Worm (Caenorhabditis elegans) whole organism, mixed stage, embryonic: ENCODE data around the gene dct-17.

Experiments
- M03D4.4 ChIP-seq: sonication (generic microtip); optimal IDR thresholded peaks from 2 replicates; lab custom pipeline; 2017; ENCODE audit warnings: mild to moderate bottlenecking, missing genetic modification characterization, missing compliant biosample characterization
- bed-3 ChIP-seq: fragments of 200-800 bp; sonication (Bioruptor generic); optimal IDR thresholded peaks from 3 replicates; lab custom pipeline; 2018; ENCODE audit warnings: mild to moderate bottlenecking, missing genetic modification characterization, moderate library complexity, missing compliant biosample characterization
- blmp-1 ChIP-seq: fragments of 150-350 bp; optimal IDR thresholded peaks from 2 replicates; lab custom pipeline; 2014; ENCODE audit warnings: missing biosample characterization, missing genetic modification characterization
- ceh-39 ChIP-seq: fragments of 150-350 bp; optimal IDR thresholded peaks from 2 replicates; lab custom pipeline; 2014; ENCODE audit warnings: missing biosample characterization, missing genetic modification characterization
- ceh-83 ChIP-seq: fragments of 200-800 bp; sonication (Bioruptor generic); optimal IDR thresholded peaks from 2 replicates; lab custom pipeline; 2018; ENCODE audit warnings: mild to moderate bottlenecking, missing genetic modification characterization, missing compliant biosample characterization
- ces-1 ChIP-seq: fragments of 150-350 bp; optimal IDR thresholded peaks from 2 replicates; lab custom pipeline; 2014; ENCODE audit warnings: missing biosample characterization, missing genetic modification reagents, missing genetic modification characterization
- drap-1 ChIP-seq: fragments of 200-800 bp; sonication (Bioruptor generic); optimal IDR thresholded peaks from 3 replicates; lab custom pipeline; 2018; ENCODE audit warnings: mild to moderate bottlenecking, missing genetic modification characterization, missing compliant biosample characterization
- elt-1 ChIP-seq: sonication (generic microtip); optimal IDR thresholded peaks from 2 replicates; lab custom pipeline; 2017; ENCODE audit warnings: missing genetic modification characterization, mild to moderate bottlenecking, missing compliant biosample characterization, antibody characterized with exemption, moderate library complexity, borderline replicate concordance; ENCODE audit not compliant: insufficient read depth
- flh-1 ChIP-seq: fragments of 200-800 bp; sonication (Bioruptor generic); optimal IDR thresholded peaks from 2 replicates; lab custom pipeline; 2018; ENCODE audit warnings: mild to moderate bottlenecking, missing genetic modification characterization, moderate library complexity, missing compliant biosample characterization
- ham-2 ChIP-seq: fragments of 200-800 bp; sonication (Bioruptor generic); optimal IDR thresholded peaks from 2 replicates; lab custom pipeline; 2018; ENCODE audit warnings: mild to moderate bottlenecking, missing genetic modification characterization, missing compliant biosample characterization
- hlh-1 ChIP-seq: fragments of 150-350 bp; optimal IDR thresholded peaks from 2 replicates; lab custom pipeline; 2014; ENCODE audit warnings: missing biosample characterization, missing genetic modification reagents, missing genetic modification characterization
- lin-32 ChIP-seq: fragments of 200-800 bp; sonication (Bioruptor generic); optimal IDR thresholded peaks from 2 replicates; lab custom pipeline; 2018; ENCODE audit warnings: mild to moderate bottlenecking, missing genetic modification characterization, missing compliant biosample characterization
- lsy-2 ChIP-seq: fragments of 150-350 bp; optimal IDR thresholded peaks from 2 replicates; lab custom pipeline; 2014; ENCODE audit warnings: missing biosample characterization, missing genetic modification characterization
- mab-5 ChIP-seq: fragments of 150-350 bp; optimal IDR thresholded peaks from 2 replicates; lab custom pipeline; 2014; ENCODE audit warnings: missing biosample characterization, missing genetic modification characterization
- mep-1 ChIP-seq: fragments of 150-350 bp; optimal IDR thresholded peaks from 2 replicates; lab custom pipeline; 2017; ENCODE audit warnings: missing biosample characterization, missing genetic modification reagents, missing genetic modification characterization, inconsistent platforms
- mls-2 ChIP-seq: sonication (generic microtip); optimal IDR thresholded peaks from 2 replicates; lab custom pipeline; 2016; ENCODE audit warnings: mild to moderate bottlenecking, missing genetic modification characterization, moderate library complexity, missing compliant biosample characterization
- nhr-12 ChIP-seq: fragments of 150-350 bp; optimal IDR thresholded peaks from 2 replicates; lab custom pipeline; 2014; ENCODE audit warnings: missing biosample characterization, missing genetic modification characterization
- nhr-2 ChIP-seq: fragments of 150-350 bp; optimal IDR thresholded peaks from 2 replicates; lab custom pipeline; 2014; ENCODE audit warnings: missing biosample characterization, missing genetic modification characterization
- nhr-237 ChIP-seq: fragments of 150-350 bp; optimal IDR thresholded peaks from 2 replicates; lab custom pipeline; 2014; ENCODE audit warnings: missing biosample characterization, missing genetic modification characterization
- nhr-28 ChIP-seq: fragments of 150-350 bp; optimal IDR thresholded peaks from 2 replicates; lab custom pipeline; 2014; ENCODE audit warnings: missing biosample characterization, missing genetic modification characterization
- nhr-76 ChIP-seq: sonication (generic microtip); optimal IDR thresholded peaks from 2 replicates; lab custom pipeline; 2017; ENCODE audit warnings: missing biosample characterization, missing genetic modification characterization
- pha-4 ChIP-seq: fragments of 150-350 bp; optimal IDR thresholded peaks from 2 replicates; lab custom pipeline; 2018; ENCODE audit warnings: missing biosample characterization, missing genetic modification reagents, missing genetic modification characterization
- sem-2 ChIP-seq: fragments of 200-800 bp; sonication (Bioruptor generic); optimal IDR thresholded peaks from 2 replicates; lab custom pipeline; 2018; ENCODE audit warnings: mild to moderate bottlenecking, missing genetic modification characterization, missing compliant biosample characterization
- snpc-4 ChIP-seq: fragments of 150-350 bp; optimal IDR thresholded peaks from 2 replicates; lab custom pipeline; 2014; ENCODE audit warnings: missing biosample characterization, missing genetic modification characterization
- sptf-1 ChIP-seq: sonication (generic microtip); optimal IDR thresholded peaks from 2 replicates; lab custom pipeline; 2017; ENCODE audit warnings: mild to moderate bottlenecking, missing genetic modification characterization, moderate library complexity, missing compliant biosample characterization
- tbx-8 ChIP-seq: fragments of 200-800 bp; sonication (Bioruptor generic); optimal IDR thresholded peaks from 2 replicates; lab custom pipeline; 2018; ENCODE audit warnings: mild to moderate bottlenecking, missing genetic modification characterization, moderate library complexity, missing compliant biosample characterization
- unc-120 ChIP-seq: sonication (generic microtip); optimal IDR thresholded peaks from 2 replicates; lab custom pipeline; 2017; ENCODE audit warnings: missing genetic modification characterization, missing compliant biosample characterization; ENCODE audit not compliant: poor library complexity, severe bottlenecking
- unc-39 ChIP-seq: fragments of 150-350 bp; optimal IDR thresholded peaks from 2 replicates; lab custom pipeline; 2014; ENCODE audit warnings: missing biosample characterization, missing genetic modification characterization
- unc-62 ChIP-seq: fragments of 150-350 bp; optimal IDR thresholded peaks from 2 replicates; lab custom pipeline; 2014; ENCODE audit warnings: missing biosample characterization, missing genetic modification reagents, missing genetic modification characterization
- zip-8 ChIP-seq: fragments of 150-350 bp; optimal IDR thresholded peaks from 2 replicates; lab custom pipeline; 2014; ENCODE audit warnings: missing biosample characterization, missing genetic modification characterization
- ztf-11 ChIP-seq: fragments of 150-350 bp; optimal IDR thresholded peaks from 2 replicates; lab custom pipeline; 2014; ENCODE audit warnings: missing biosample characterization, missing genetic modification characterization

dct-17 gene

DNA sequence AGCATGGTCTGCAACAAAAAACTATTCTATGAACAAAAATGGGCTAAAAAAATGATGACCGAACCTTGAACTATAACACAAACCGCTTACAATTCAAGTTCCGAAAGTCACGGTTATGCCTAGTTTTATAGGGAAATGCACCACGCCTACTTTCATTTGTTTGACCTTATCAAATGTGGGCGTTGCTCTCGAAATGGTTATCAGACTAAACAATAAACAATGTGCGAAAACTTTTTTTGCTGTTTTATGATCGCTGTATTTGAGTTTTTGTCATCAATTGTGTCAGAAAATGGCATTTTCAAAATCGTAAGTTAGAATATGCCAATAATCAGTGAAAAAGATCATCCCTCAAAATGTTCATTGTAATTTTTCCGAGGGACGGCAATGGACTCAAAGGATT lies 5.6 kb upstream of the dct-17 start, which contains the start of gene F35E12.6:
TSS of gene F35E12.6 (minus strand) at position 101 of the 400 bp plus-strand sequence.
- TF ChIP-seq ham-2: no peak
- no peak for TF ChIP-seq nhr-28
- no peak for TF ChIP-seq M03D4.4 (tag; lab: Kevin White, UChicago)
- TF ChIP-seq mls-2 (tag; lab: Kevin White, UChicago): no peak
- TF ChIP-seq lin-32 (GFP tag; lab: Kevin White, UChicago): no peak
- TF ChIP-seq lsy-2 (tag; lab: Kevin White, UChicago): no peak
- no peak for TF ChIP-seq tbx-8 (GFP tag; lab: Kevin White, UChicago)
- TF ChIP-seq nhr-12 (tag; lab: Kevin White, UChicago): no peak
- no peak for TF ChIP-seq unc-62 (GFP tag; lab: Kevin White, UChicago)
- TF ChIP-seq ceh-83 (GFP tag; lab: Kevin White, UChicago): no peak
- no peak for TF ChIP-seq bed-3 (GFP tag; lab: Kevin White, UChicago)
- no peak for TF ChIP-seq sem-2 (GFP tag; lab: Kevin White, UChicago)
- no peak for TF ChIP-seq hlh-1 (tag; lab: Kevin White, UChicago)
- no peak for TF ChIP-seq sptf-1 (tag; lab: Kevin White, UChicago)
- no peak for TF ChIP-seq ces-1 (GFP tag; lab: Kevin White, UChicago)
- no peak for TF ChIP-seq nhr-237 (tag; lab: Kevin White, UChicago)
- TF ChIP-seq mep-1: no peak

ce11 chrV:13725574-13725973 lies 5.0 kb downstream of the dct-17 start, which contains the start of gene fbxa-181:
TSS of gene fbxa-181 (plus strand) at chrV:13725874.
- TF ChIP-seq mab-5 (tag; lab: Kevin White, UChicago) (no peak), flh-1 (GFP tag; lab: Kevin White, UChicago) (no peak), nhr-12 (tag; lab: Kevin White, UChicago) (no peak), blmp-1 (tag; lab: Kevin White, UChicago) (no peak), mep-1 (no peak), drap-1 (GFP tag; lab: Kevin White, UChicago) (no peak), pha-4 (tag; lab: Kevin White, UChicago) (no peak), nhr-2 (no peak), bed-3 (GFP tag; lab: Kevin White, UChicago) (no peak), nhr-28 (no peak), zip-8 (tag; lab: Kevin White, UChicago) (no peak), ham-2 (no peak), ceh-83 (GFP tag; lab: Kevin White, UChicago) (no peak)
- TF ChIP-seq, all 35 proteins: peak for 0

DNA sequence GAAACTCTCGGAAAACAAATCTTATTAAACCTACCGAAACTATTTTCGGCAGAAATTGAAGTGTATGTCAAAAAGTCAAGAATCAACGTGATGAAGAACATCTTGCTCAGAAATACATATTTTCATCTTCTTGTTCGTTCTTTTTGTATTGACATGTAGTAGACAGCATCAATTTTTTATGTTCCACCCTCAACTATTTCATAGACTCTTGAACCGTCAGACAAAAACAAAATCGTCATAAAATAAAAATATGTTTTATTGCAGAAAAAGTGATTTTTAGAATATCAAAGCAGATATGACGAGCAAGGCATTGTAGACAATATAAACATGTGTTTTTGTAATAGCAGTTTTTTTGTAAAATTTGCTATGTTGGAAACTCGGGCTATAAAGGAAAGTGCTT lies 5.8 kb downstream of the dct-17 start, which contains the start of gene F35E12.2:
TSS of gene F35E12.2 (minus strand) at position 101 of the 400 bp plus-strand sequence.
- TF ChIP-seq tbx-8 (GFP tag; lab: Kevin White, UChicago) (no peak), ceh-39 (tag; lab: Kevin White, UChicago) (no peak), ztf-11 (no peak), hlh-1 (tag; lab: Kevin White, UChicago) (no peak), elt-1 (tag; lab: Kevin White, UChicago) (no peak), drap-1 (GFP tag; lab: Kevin White, UChicago) (no peak), M03D4.4 (tag; lab: Kevin White, UChicago) (no peak), snpc-4 (no peak)

ce11 chrV:13716531-13716930 lies 14.1 kb downstream of the dct-17 start, which contains the start of gene T01D3.6:
TSS of gene T01D3.6 (plus strand) at chrV:13716824.
- TF ChIP-seq pha-4 (tag; lab: Kevin White, UChicago): no peak
- TF ChIP-seq mep-1: no peak
- TF ChIP-seq unc-39 (tag; lab: Kevin White, UChicago): no peak
- no peak for TF ChIP-seq unc-62 (GFP tag; lab: Kevin White, UChicago)
- TF ChIP-seq mls-2 (tag; lab: Kevin White, UChicago): no peak
- no peak for TF ChIP-seq nhr-237 (tag; lab: Kevin White, UChicago)
- TF ChIP-seq snpc-4: no peak
- no peak for TF ChIP-seq sptf-1 (tag; lab: Kevin White, UChicago)
- no peak for TF ChIP-seq ces-1 (GFP tag; lab: Kevin White, UChicago)
- TF ChIP-seq unc-120: no peak
- no peak for TF ChIP-seq ham-2
- no peak for TF ChIP-seq nhr-76 (tag; lab: Kevin White, UChicago)
- no peak for TF ChIP-seq tbx-8 (GFP tag; lab: Kevin White, UChicago)
- no peak for TF ChIP-seq sem-2 (GFP tag; lab: Kevin White, UChicago)
- no peak for TF ChIP-seq ceh-83 (GFP tag; lab: Kevin White, UChicago)
- TF ChIP-seq nhr-28: no peak
- no peak for TF ChIP-seq lsy-2 (tag; lab: Kevin White, UChicago)
- no peak for TF ChIP-seq zip-8 (tag; lab: Kevin White, UChicago)
